Fruit fly (Drosophila melanogaster): ENCODE results near the gene CG12091.

CG12091 gene

DNA sequence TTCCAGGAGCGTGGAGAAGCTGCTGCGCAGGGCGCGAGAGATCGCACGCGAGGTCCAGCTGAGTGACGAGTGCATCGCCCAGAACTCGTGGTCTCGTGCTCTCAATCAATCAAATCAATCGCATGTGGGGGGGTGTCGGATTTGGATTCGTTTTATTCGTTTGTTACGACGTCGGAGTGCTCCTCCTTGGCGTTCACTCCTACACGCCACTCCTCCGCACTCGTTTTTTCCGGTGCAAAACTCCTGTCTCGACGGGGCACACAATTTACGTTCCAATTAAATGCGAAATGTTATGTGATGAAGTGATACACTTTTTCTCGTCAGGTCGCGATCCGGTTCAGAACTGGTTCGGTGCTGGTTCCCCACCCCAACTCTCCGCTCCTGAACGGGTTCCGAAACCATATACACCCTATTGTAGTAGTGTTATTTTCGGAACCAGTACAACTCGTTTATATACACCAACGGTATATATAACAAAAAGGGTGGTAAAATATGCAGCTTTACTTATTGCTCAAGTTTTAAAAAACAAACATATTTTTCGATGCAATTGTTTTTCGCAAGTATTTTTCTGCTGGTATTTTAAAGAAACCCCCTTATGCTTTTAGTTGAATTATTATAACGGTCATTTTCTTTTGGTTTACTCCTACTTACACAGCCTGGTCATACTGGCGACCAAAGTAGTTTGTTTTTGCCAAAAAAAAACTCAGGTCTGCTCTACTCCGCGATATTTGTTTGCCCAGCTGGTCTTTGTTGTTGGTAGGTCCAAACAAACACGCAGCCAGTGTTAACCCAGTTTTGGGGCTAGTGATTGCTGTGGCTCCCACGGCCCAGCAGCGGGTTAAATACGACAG is at the start of gene CG12091, which contains the start of gene pns (continued):
- peak; percentile 61 for TF ChIP-seq CG6765 (GFP tag; optimal IDR thresholded peaks at IDR 0.05)
- TF ChIP-seq Tbp (GFP tag; optimal IDR thresholded peaks at IDR 0.05), result no peak
- peak; percentile 38 for TF ChIP-seq psq (GFP tag; optimal IDR thresholded peaks at IDR 0.05)
- TF ChIP-seq CG4360 (GFP tag; IDR thresholded peaks at IDR 0.05), result peak; percentile 18; the same call in 1 of the 2 replicates
- TF ChIP-seq Dip2 (GFP tag; IDR thresholded peaks at IDR 0.05), result no peak
- TF ChIP-seq CG3995 (GFP tag; optimal IDR thresholded peaks at IDR 0.05), result peak; percentile 64
- TF ChIP-seq gcm2 (GFP tag; optimal IDR thresholded peaks at IDR 0.05), result peak; percentile 6
- TF ChIP-seq dmrt99B (tag; optimal IDR thresholded peaks at IDR 0.05), result no peak
- peak; percentile 38; the same call in 1 of the 2 replicates for TF ChIP-seq ranshi (GFP tag; IDR thresholded peaks at IDR 0.05)
- TF ChIP-seq CG13287 (GFP tag; IDR thresholded peaks at IDR 0.05; ENCODE audit: partially characterized antibody), result no peak; the same call in none of the 2 replicates
- TF ChIP-seq sima (GFP tag; optimal IDR thresholded peaks at IDR 0.05), result peak; percentile 40
- TF ChIP-seq lbe (GFP tag; optimal IDR thresholded peaks at IDR 0.05), result peak; percentile 59
- TF ChIP-seq Bgb (GFP tag; IDR thresholded peaks at IDR 0.05; ENCODE audit: partially characterized antibody), result peak; percentile 44
- peak; percentile 12 for TF ChIP-seq zf30C (GFP tag; optimal IDR thresholded peaks at IDR 0.05)
- no peak for TF ChIP-seq her (GFP tag; optimal IDR thresholded peaks at IDR 0.05)
- TF ChIP-seq vvl (GFP tag; IDR thresholded peaks at IDR 0.05), result peak; percentile 59
- TF ChIP-seq Hr3 (GFP tag; optimal IDR thresholded peaks at IDR 0.05), result peak; percentile 41
- peak; percentile 60; the same call in 1 of the 2 replicates for TF ChIP-seq CG7372 (GFP tag; IDR thresholded peaks at IDR 0.05)
- no peak for TF ChIP-seq C15 (GFP tag; IDR thresholded peaks at IDR 0.05)
- TF ChIP-seq CG12219 (GFP tag; optimal IDR thresholded peaks at IDR 0.05), result peak; percentile 20
- TF ChIP-seq NfI (GFP tag; optimal IDR thresholded peaks at IDR 0.05), result peak; percentile 43
- peak; percentile 35 for TF ChIP-seq fd3F (GFP tag; optimal IDR thresholded peaks at IDR 0.05)
- peak; percentile 66 for TF ChIP-seq CG15269 (tag; optimal IDR thresholded peaks at IDR 0.05)
- peak; percentile 78 for TF ChIP-seq CG32532 (GFP tag; IDR thresholded peaks at IDR 0.05)
- TF ChIP-seq CG32767 (GFP tag; IDR thresholded peaks at IDR 0.05), result peak; percentile 47; the same call in 1 of the 2 replicates
- TF ChIP-seq amos (GFP tag; IDR thresholded peaks at IDR 0.05; ENCODE audit: partially characterized antibody), result peak; percentile 73; the same call in 1 of the 2 replicates
- TF ChIP-seq CG9876 (GFP tag; optimal IDR thresholded peaks at IDR 0.05), result peak; percentile 64
- TF ChIP-seq grau (tag; optimal IDR thresholded peaks at IDR 0.05), result peak; percentile 67
- TF ChIP-seq CG14667 (GFP tag; IDR thresholded peaks at IDR 0.05), result 0 out of 2 replicates have a peak, but pooled peaks have one; percentile 10
- TF ChIP-seq vnd (GFP tag; IDR thresholded peaks at IDR 0.05; ENCODE audit: partially characterized antibody), result no peak
- TF ChIP-seq az2 (GFP tag; optimal IDR thresholded peaks at IDR 0.05), result peak; percentile 62
- peak; percentile 40 for TF ChIP-seq vfl (GFP tag; optimal IDR thresholded peaks at IDR 0.05)
- TF ChIP-seq CG10267 (tag; optimal IDR thresholded peaks at IDR 0.05), result peak; percentile 90
- peak; percentile 69 for TF ChIP-seq CG33213 (GFP tag; optimal IDR thresholded peaks at IDR 0.05)
- TF ChIP-seq z (GFP tag; IDR thresholded peaks at IDR 0.05), result no peak
- TF ChIP-seq CG2129 (GFP tag; IDR thresholded peaks at IDR 0.05; ENCODE audit: partially characterized antibody), result no peak
- peak; percentile 76 for TF ChIP-seq CG13424 (tag; optimal IDR thresholded peaks at IDR 0.05)
- TF ChIP-seq Dfd (GFP tag; optimal IDR thresholded peaks at IDR 0.05), result no peak
- TF ChIP-seq zfh2 (GFP tag; optimal IDR thresholded peaks at IDR 0.05), result peak; percentile 48
- peak; percentile 12 for TF ChIP-seq CG10431 (GFP tag; optimal IDR thresholded peaks at IDR 0.05)
- peak; percentile 43 for TF ChIP-seq CG7987 (GFP tag; optimal IDR thresholded peaks at IDR 0.05)
- no peak for TF ChIP-seq lov (optimal IDR thresholded peaks at IDR 0.05)
- no peak for TF ChIP-seq lov (GFP tag; IDR thresholded peaks at IDR 0.05)
- TF ChIP-seq ro (GFP tag; IDR thresholded peaks at IDR 0.05), result no peak
- peak; percentile 80 for TF ChIP-seq nmo (GFP tag; optimal IDR thresholded peaks at IDR 0.05)
- peak; percentile 70 for TF ChIP-seq CG18599 (GFP tag; optimal IDR thresholded peaks at IDR 0.05)
- TF ChIP-seq CG8089 (GFP tag; optimal IDR thresholded peaks at IDR 0.05), result peak; percentile 56
- TF ChIP-seq ftz-f1 (GFP tag; optimal IDR thresholded peaks at IDR 0.05), result peak; percentile 11
- TF ChIP-seq Atf6 (GFP tag; IDR thresholded peaks at IDR 0.05), result 0 out of 2 replicates have a peak, but pooled peaks have one; percentile 62
